Worm (Caenorhabditis elegans): Measurements from ENCODE around the gene srv-25.
A peak's percentile ranks its signal among the peaks of the same experiment; 100 is the strongest.
"Not testable (repeated sequence)": the region's sequence is repeated elsewhere in the genome, so short reads cannot be mapped to it uniquely, and the experiment has no call there.

The srv-25 gene

ce11 chrIV:6317357-6317756 lies 13.8 kb upstream of the srv-25 start, which contains the start of gene Y73B6BL.12:
Gene Y73B6BL.12 (minus strand): TSS chrIV:6317457.
- not testable (repeated sequence) for TF ChIP-seq pha-4 (GFP tag; IDR thresholded peaks at IDR 0.05); pha-4 (tag; optimal IDR thresholded peaks at IDR 0.05); ceh-82 (tag; optimal IDR thresholded peaks at IDR 0.05); F44E2.7 (GFP tag; IDR thresholded peaks at IDR 0.05)

ce11 chrIV:6307439-6307838 lies 3.9 kb upstream of the srv-25 start, which contains the start of gene csp-2:
Gene csp-2 (plus strand): TSS chrIV:6307739.
- TF ChIP-seq rbr-2 (tag; optimal IDR thresholded peaks at IDR 0.05) = no peak
- peak; percentile 23 for TF ChIP-seq ceh-28 (tag; optimal IDR thresholded peaks at IDR 0.05)

ce11 chrIV:6301764-6302163 lies 1.8 kb downstream of the srv-25 start, which contains the start of gene srv-26:
Gene srv-26 (minus strand): TSS chrIV:6301864.
- TF ChIP-seq nhr-111 (GFP tag; optimal IDR thresholded peaks at IDR 0.05) (no peak), nhr-76 (tag; optimal IDR thresholded peaks at IDR 0.05) (no peak), daf-16 (GFP tag; optimal IDR thresholded peaks at IDR 0.05) (no peak), daf-16 (tag; optimal IDR thresholded peaks at IDR 0.05) (no peak), zag-1 (tag; optimal IDR thresholded peaks at IDR 0.05) (no peak), F44E2.7 (GFP tag; IDR thresholded peaks at IDR 0.05) (no peak), nhr-25 (tag; optimal IDR thresholded peaks at IDR 0.05; ENCODE audit: borderline replicate concordance, insufficient read depth) (no peak), snpc-4 (tag; optimal IDR thresholded peaks at IDR 0.05) (no peak), lir-3 (tag; optimal IDR thresholded peaks at IDR 0.05) (no peak), mdt-29 (GFP tag; IDR thresholded peaks at IDR 0.05) (no peak), hmg-1.1 (GFP tag; IDR thresholded peaks at IDR 0.05) (no peak)

- TF ChIP-seq unc-62 (GFP tag; optimal IDR thresholded peaks at IDR 0.05 in 1 of 2) (peak in 1 of 2 experiments; percentile 96), unc-62 (tag; optimal IDR thresholded peaks at IDR 0.05) (no peak), ceh-28 (tag; optimal IDR thresholded peaks at IDR 0.05) (no peak)
Observed at ce11 chrIV:6299523-6299922, 4.0 kb downstream of the srv-25 start.

- no peak for TF ChIP-seq nhr-11 (tag; optimal IDR thresholded peaks at IDR 0.05)
Observed at ce11 chrIV:6298253-6298652, 5.3 kb downstream of the srv-25 start, which contains the start of gene srv-27. Gene srv-27 (minus strand): TSS chrIV:6298353.

ce11 chrIV:6294081-6294480 lies 9.5 kb downstream of the srv-25 start, which contains the start of gene hil-2:
Gene hil-2 (plus strand): TSS chrIV:6294240.
- TF ChIP-seq unc-62 (GFP tag; optimal IDR thresholded peaks at IDR 0.05 in 1 of 2) (peak in 1 of 2 experiments; percentile 66), unc-62 (tag; optimal IDR thresholded peaks at IDR 0.05) (no peak), snpc-1.2 (GFP tag; IDR thresholded peaks at IDR 0.05) (0 out of 2 replicates have a peak, but pooled peaks have one; percentile 27), F26F4.8 (GFP tag; conservative IDR thresholded peaks at IDR 0.05) (no peak), dve-1 (tag; optimal IDR thresholded peaks at IDR 0.05; ENCODE audit: insufficient read depth) (peak; percentile 4)

- TF ChIP-seq lim-7 (GFP tag; IDR thresholded peaks at IDR 0.05) (no peak), ceh-82 (tag; optimal IDR thresholded peaks at IDR 0.05) (no peak), jun-1 (tag; optimal IDR thresholded peaks at IDR 0.05) (no peak), dmd-6 (GFP tag; IDR thresholded peaks at IDR 0.05) (no peak), zfp-2 (tag; optimal IDR thresholded peaks at IDR 0.05) (no peak)
Observed at ce11 chrIV:6290741-6291140, 12.8 kb downstream of the srv-25 start, which contains the start of gene srv-24. Gene srv-24 (minus strand): TSS chrIV:6290841.

ce11 chrIV:6284277-6284676 lies 19.3 kb downstream of the srv-25 start, which contains the start of gene ops-1:
Gene ops-1 (minus strand): TSS chrIV:6284377.
- no peak for TF ChIP-seq mxl-2 (GFP tag; conservative IDR thresholded peaks at IDR 0.05)
- TF ChIP-seq unc-130 (GFP tag; optimal IDR thresholded peaks at IDR 0.05) = no peak
- TF ChIP-seq jun-1 (tag; optimal IDR thresholded peaks at IDR 0.05) = no peak
- no peak for TF ChIP-seq nhr-76 (tag; optimal IDR thresholded peaks at IDR 0.05)
- no peak for TF ChIP-seq lin-38 (GFP tag; IDR thresholded peaks at IDR 0.05)
- no peak for TF ChIP-seq zip-11 (GFP tag; IDR thresholded peaks at IDR 0.05)
- TF ChIP-seq vab-7 (GFP tag; IDR thresholded peaks at IDR 0.05) = no peak
- no peak for TF ChIP-seq daf-19 (GFP tag; conservative IDR thresholded peaks at IDR 0.05)
- TF ChIP-seq nhr-25 (tag; optimal IDR thresholded peaks at IDR 0.05; ENCODE audit: borderline replicate concordance, insufficient read depth) = no peak
- TF ChIP-seq nhr-42 (GFP tag; IDR thresholded peaks at IDR 0.05) = no peak
- no peak for TF ChIP-seq ama-1 (optimal IDR thresholded peaks at IDR 0.05)
- TF ChIP-seq F44E2.7 (GFP tag; IDR thresholded peaks at IDR 0.05) = no peak
- TF ChIP-seq F26F4.8 (GFP tag; conservative IDR thresholded peaks at IDR 0.05) = no peak
- TF ChIP-seq F37D6.2 (tag; optimal IDR thresholded peaks at IDR 0.05) = no peak
- TF ChIP-seq gei-8 (GFP tag; optimal IDR thresholded peaks at IDR 0.05) = no peak

Data from whole organism, L4 larva.